Worm (Caenorhabditis elegans) whole organism, young adult: Measurements from ENCODE around the gene F59B10.5.

Experiments used
- C17E4.6 ChIP-seq: fragments of 200-800 bp; sonication (Bioruptor generic); IDR thresholded peaks from 2 replicates; pipeline ENCODE4 v1.3.6; 2022; ENCODE audit warnings: missing genetic modification reagents, missing genetic modification characterization, missing compliant biosample characterization
- F10E7.11 ChIP-seq: sonication (generic microtip); optimal IDR thresholded peaks from 2 replicates; lab custom pipeline; 2017; ENCODE audit warnings: mild to moderate bottlenecking, missing genetic modification characterization, moderate library complexity, missing compliant biosample characterization
- T26A5.8 ChIP-seq: sonication (generic microtip); optimal IDR thresholded peaks from 2 replicates; lab custom pipeline; 2016; ENCODE audit warnings: missing genetic modification characterization, missing compliant biosample characterization
- aptf-3 ChIP-seq: fragments of 200-800 bp; sonication (Bioruptor generic); IDR thresholded peaks from 2 replicates; pipeline ENCODE4 v1.3.6; 2022; ENCODE audit warnings: missing genetic modification characterization, missing compliant biosample characterization
- attf-6 ChIP-seq: fragments of 200-800 bp; sonication (Bioruptor generic); IDR thresholded peaks from 2 replicates; pipeline ENCODE4 v1.3.6; 2022; ENCODE audit warnings: missing genetic modification reagents, missing genetic modification characterization, missing compliant biosample characterization
- bed-2 ChIP-seq: fragments of 200-800 bp; sonication (Bioruptor generic); IDR thresholded peaks from 2 replicates; pipeline ENCODE4 v1.3.6; 2022; ENCODE audit warnings: missing genetic modification reagents, missing genetic modification characterization, missing compliant biosample characterization
- ceh-100 ChIP-seq: fragments of 200-800 bp; sonication (Bioruptor generic); IDR thresholded peaks from 2 replicates; pipeline ENCODE4 v1.3.6; 2022; ENCODE audit warnings: missing genetic modification reagents, missing genetic modification characterization, missing compliant biosample characterization
- ceh-40 ChIP-seq: fragments of 200-800 bp; sonication (Bioruptor generic); IDR thresholded peaks from 2 replicates; pipeline ENCODE4 v1.3.6; 2022; ENCODE audit warnings: missing genetic modification characterization, missing compliant biosample characterization
- ceh-79 ChIP-seq: sonication (generic microtip); optimal IDR thresholded peaks from 2 replicates; lab custom pipeline; 2017; ENCODE audit warnings: mild to moderate bottlenecking, missing genetic modification characterization, missing compliant biosample characterization
- die-1 ChIP-seq: sonication (generic microtip); optimal IDR thresholded peaks from 2 replicates; lab custom pipeline; 2016; ENCODE audit warnings: missing genotype, mild to moderate bottlenecking, missing genetic modification characterization, missing compliant biosample characterization
- egrh-3 ChIP-seq: fragments of 200-800 bp; sonication (Bioruptor generic); IDR thresholded peaks from 2 replicates; pipeline ENCODE4 v1.3.6; 2022; ENCODE audit warnings: missing genetic modification reagents, missing genetic modification characterization, missing compliant biosample characterization
- hsf-1 ChIP-seq: fragments of 200-800 bp; sonication (Bioruptor generic); IDR thresholded peaks from 2 replicates; pipeline ENCODE4 v1.3.6; 2022; ENCODE audit warnings: missing genetic modification reagents, missing genetic modification characterization, missing compliant biosample characterization
- lin-40 ChIP-seq: sonication (generic microtip); optimal IDR thresholded peaks from 2 replicates; lab custom pipeline; 2016; ENCODE audit warnings: missing genetic modification characterization, mild to moderate bottlenecking, missing compliant biosample characterization, missing genotype, missing genetic modification reagents
- lsy-27 ChIP-seq: sonication (generic microtip); optimal IDR thresholded peaks from 2 replicates; lab custom pipeline; 2017; ENCODE audit warnings: missing genetic modification characterization, mild to moderate bottlenecking, missing compliant biosample characterization, antibody characterized with exemption, missing genotype, borderline replicate concordance; ENCODE audit not compliant: insufficient read depth
- madf-8 ChIP-seq: fragments of 200-800 bp; sonication (Bioruptor generic); conservative IDR thresholded peaks from 2 replicates; pipeline ENCODE4 v1.3.6; 2022; ENCODE audit warnings: missing genetic modification reagents, missing genetic modification characterization, missing compliant biosample characterization
- nhr-80 ChIP-seq: sonication (generic microtip); optimal IDR thresholded peaks from 2 replicates; lab custom pipeline; 2016; ENCODE audit warnings: missing genetic modification characterization, missing compliant biosample characterization
- pbrm-1 ChIP-seq: fragments of 200-800 bp; sonication (Bioruptor generic); IDR thresholded peaks from 2 replicates; pipeline ENCODE4 v1.3.6; 2022; ENCODE audit warnings: missing genetic modification reagents, missing genetic modification characterization, missing compliant biosample characterization
- pha-4 ChIP-seq: fragments of 150-350 bp; sonication (generic microtip); optimal IDR thresholded peaks from 2 replicates; lab custom pipeline; 2014; ENCODE audit warnings: missing biosample characterization, missing genetic modification reagents, missing genetic modification characterization
- repo-1 ChIP-seq: sonication (generic microtip); optimal IDR thresholded peaks from 2 replicates; lab custom pipeline; 2017; ENCODE audit warnings: mild to moderate bottlenecking, missing genetic modification characterization, missing compliant biosample characterization
- ztf-6 ChIP-seq: fragments of 200-800 bp; sonication (Bioruptor generic); IDR thresholded peaks from 2 replicates; pipeline ENCODE4 v1.3.6; 2022; ENCODE audit warnings: missing genetic modification reagents, missing genetic modification characterization, missing compliant biosample characterization

Gene F59B10.5

DNA sequence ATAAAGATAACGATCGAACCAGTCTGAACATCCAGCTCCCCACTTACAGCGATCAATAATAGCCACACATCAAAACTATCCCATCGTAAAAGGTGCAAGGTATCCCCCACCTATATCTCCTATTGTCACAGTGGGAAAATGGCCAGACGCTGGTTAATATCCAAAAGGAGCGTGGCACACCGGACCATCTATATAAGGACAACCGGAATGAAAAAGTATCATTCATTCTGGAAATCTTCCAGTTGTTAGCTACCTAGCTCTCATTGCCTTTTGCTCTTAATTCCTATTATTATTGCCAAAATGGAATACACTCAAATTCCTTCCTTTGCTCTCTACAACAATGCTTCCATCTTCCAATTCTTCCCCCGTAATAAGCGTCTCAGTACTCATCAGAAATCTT lies 46.5 kb downstream of the F59B10.5 start, which contains the start of gene ZK666.4 (continued):
- TF ChIP-seq T26A5.8: no peak

DNA sequence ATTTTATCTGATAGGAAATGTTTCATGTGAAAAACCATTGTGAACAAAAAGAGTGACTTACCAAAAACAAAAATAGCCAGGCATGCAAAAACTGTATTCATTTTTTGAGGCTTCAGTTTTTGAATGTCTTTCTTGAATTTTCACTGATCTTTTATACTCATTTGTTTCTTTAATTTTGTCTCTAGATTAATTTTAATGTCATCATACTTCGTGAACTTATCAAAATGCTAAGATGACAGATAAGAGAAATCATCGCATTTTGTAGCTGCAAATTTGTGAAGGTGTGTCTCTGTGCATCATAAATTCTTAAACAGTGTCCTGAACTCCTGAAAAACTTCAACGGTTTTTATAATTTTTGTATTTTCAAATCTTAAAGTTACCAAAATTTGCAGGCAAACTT lies 47.4 kb downstream of the F59B10.5 start, which contains the start of gene clec-58:
TSS of gene clec-58 (minus strand) at position 101 of the 400 bp plus-strand sequence.
- TF ChIP-seq ceh-40: no peak
- TF ChIP-seq F10E7.11: no peak
- no peak for TF ChIP-seq nhr-80 (tag; lab: Kevin White, UChicago)
- TF ChIP-seq bed-2 (GFP tag; lab: Robert Waterston, UW): no peak
- no peak for TF ChIP-seq C17E4.6
- TF ChIP-seq hsf-1 (GFP tag; lab: Robert Waterston, UW): no peak
- no peak for TF ChIP-seq madf-8 (GFP tag; lab: Robert Waterston, UW)
- no peak for TF ChIP-seq ceh-100 (GFP tag; lab: Robert Waterston, UW)
- no peak for TF ChIP-seq ztf-6 (GFP tag; lab: Robert Waterston, UW)
- TF ChIP-seq lin-40 (tag; lab: Kevin White, UChicago): no peak
- no peak for TF ChIP-seq attf-6 (GFP tag; lab: Robert Waterston, UW)
- TF ChIP-seq, all 124 proteins: peak for 0

ce11 chrII:10471790-10472189 lies 51.7 kb downstream of the F59B10.5 start, which contains the start of gene ZK666.2:
TSS of gene ZK666.2 (minus strand) at chrII:10471890.
- no peak for TF ChIP-seq repo-1 (tag; lab: Kevin White, UChicago)
- no peak for TF ChIP-seq C17E4.6
- no peak for TF ChIP-seq egrh-3 (GFP tag; lab: Robert Waterston, UW)
- TF ChIP-seq lin-40 (tag; lab: Kevin White, UChicago): no peak
- TF ChIP-seq die-1 (tag; lab: Kevin White, UChicago): no peak
- TF ChIP-seq aptf-3: no peak
- TF ChIP-seq ceh-79: no peak
- TF ChIP-seq lsy-27 (tag; lab: Kevin White, UChicago): no peak
- no peak for TF ChIP-seq pha-4 (tag; lab: Kevin White, UChicago)
- TF ChIP-seq pbrm-1: no peak
